Worm (Caenorhabditis elegans) whole organism, midembryonic: ENCODE data around the gene W01H2.2.

ENCODE experiments used
- T22C8.4 ChIP-seq: fragments of 200-800 bp; sonication (Bioruptor generic); IDR thresholded peaks from 2 replicates; pipeline ENCODE4 v1.3.6; 2022; ENCODE audit warnings: missing genetic modification characterization, missing compliant biosample characterization
- cog-1 ChIP-seq: sonication (generic microtip); optimal IDR thresholded peaks from 2 replicates; lab custom pipeline; 2016; ENCODE audit warnings: missing genetic modification characterization, missing compliant biosample characterization
- flt-1 ChIP-seq: fragments of 200-800 bp; sonication (Bioruptor generic); IDR thresholded peaks from 2 replicates; pipeline ENCODE4 v1.3.6; 2022; ENCODE audit warnings: missing genetic modification characterization, missing compliant biosample characterization
- klf-2 ChIP-seq: fragments of 200-800 bp; sonication (Bioruptor generic); conservative IDR thresholded peaks from 2 replicates; pipeline ENCODE4 v1.3.6; 2022; ENCODE audit warnings: missing genetic modification reagents, missing genetic modification characterization, missing compliant biosample characterization
- med-1 ChIP-seq: sonication (generic microtip); optimal IDR thresholded peaks from 2 replicates; lab custom pipeline; 2017; ENCODE audit warnings: missing genetic modification characterization, mild to moderate bottlenecking, missing compliant biosample characterization, antibody characterized with exemption, missing genetic modification reagents; ENCODE audit not compliant: insufficient read depth
- ref-1 ChIP-seq: fragments of 200-800 bp; sonication (Bioruptor generic); conservative IDR thresholded peaks from 2 replicates; pipeline ENCODE4 v1.3.6; 2022; ENCODE audit warnings: missing genetic modification reagents, missing genetic modification characterization, missing compliant biosample characterization
- tab-1 ChIP-seq: fragments of 200-800 bp; sonication (Bioruptor generic); IDR thresholded peaks from 2 replicates; pipeline ENCODE4 v1.3.6; 2022; ENCODE audit warnings: missing genetic modification characterization, missing compliant biosample characterization
- ztf-23 ChIP-seq: fragments of 200-800 bp; sonication (Bioruptor generic); IDR thresholded peaks from 2 replicates; pipeline ENCODE4 v1.3.6; 2022; ENCODE audit warnings: missing genetic modification reagents, missing genetic modification characterization, missing compliant biosample characterization
- ztf-29 ChIP-seq: fragments of 200-800 bp; sonication (Bioruptor generic); IDR thresholded peaks from 2 replicates; pipeline ENCODE4 v1.3.6; 2022; ENCODE audit warnings: missing genetic modification reagents, missing genetic modification characterization, missing compliant biosample characterization

DNA sequence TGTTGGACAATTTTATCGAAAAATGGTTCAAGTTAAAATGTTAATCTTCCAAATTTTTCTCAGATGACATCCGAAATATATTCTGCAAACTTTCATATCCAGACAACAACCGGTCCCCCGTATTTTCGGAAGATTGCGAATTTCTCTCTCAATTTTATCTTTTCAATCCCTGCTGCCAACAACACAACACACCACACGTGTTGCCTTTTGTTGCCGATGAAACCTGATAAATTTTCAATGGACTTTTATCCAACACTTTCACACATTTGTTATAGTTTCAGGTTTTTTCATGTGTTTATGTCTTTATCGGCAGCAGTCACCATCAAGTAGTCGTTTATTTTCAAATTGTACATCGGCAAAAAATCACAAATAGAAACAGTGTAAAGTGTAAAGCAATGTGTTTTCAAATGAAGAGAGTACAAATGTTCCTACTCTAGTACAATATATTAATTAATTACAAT is 28.0 kb upstream of the W01H2.2 start:
- TF ChIP-seq T22C8.4, result no peak
- TF ChIP-seq tab-1 (GFP tag; lab: Robert Waterston, UW), result no peak
- 0 out of 2 replicates have a peak, but pooled peaks have one; percentile 24 for TF ChIP-seq ztf-23 (GFP tag; lab: Robert Waterston, UW)
- TF ChIP-seq flt-1, result no peak
- no peak for TF ChIP-seq klf-2 (GFP tag; lab: Robert Waterston, UW)
- no peak for TF ChIP-seq med-1 (GFP tag; lab: Kevin White, UChicago)
- TF ChIP-seq cog-1, result no peak
- TF ChIP-seq ref-1 (GFP tag; lab: Robert Waterston, UW), result no peak
- TF ChIP-seq ztf-29 (GFP tag; lab: Robert Waterston, UW), result no peak
